Worm (Caenorhabditis elegans) whole organism, late embryonic: Measurements from ENCODE around the gene F58F12.12.

Source experiments
- C38D4.7 ChIP-seq: fragments of 200-800 bp; sonication (Bioruptor generic); optimal IDR thresholded peaks from 2 replicates; lab custom pipeline; 2018; ENCODE audit warnings: mild to moderate bottlenecking, missing genetic modification characterization, moderate library complexity, missing compliant biosample characterization
- F13H6.1 ChIP-seq: sonication (generic microtip); optimal IDR thresholded peaks from 2 replicates; lab custom pipeline; 2016; ENCODE audit warnings: missing genetic modification characterization, missing compliant biosample characterization
- K02D7.2 ChIP-seq: sonication (generic microtip); optimal IDR thresholded peaks from 2 replicates; lab custom pipeline; 2017; ENCODE audit warnings: mild to moderate bottlenecking, missing genetic modification characterization, missing compliant biosample characterization
- K09A11.1 ChIP-seq: sonication (generic microtip); optimal IDR thresholded peaks from 2 replicates; lab custom pipeline; 2017; ENCODE audit warnings: antibody characterized with exemption, mild to moderate bottlenecking, missing genetic modification characterization, missing compliant biosample characterization; ENCODE audit not compliant: insufficient read depth
- ceh-14 ChIP-seq: sonication (generic microtip); optimal IDR thresholded peaks from 2 replicates; lab custom pipeline; 2016; ENCODE audit warnings: missing genotype, missing genetic modification characterization, missing compliant biosample characterization
- ceh-19 ChIP-seq: fragments of 200-800 bp; sonication (Bioruptor generic); optimal IDR thresholded peaks from 2 replicates; lab custom pipeline; 2018; ENCODE audit warnings: mild to moderate bottlenecking, missing genetic modification characterization, missing compliant biosample characterization
- ceh-22 ChIP-seq: sonication (generic microtip); optimal IDR thresholded peaks from 2 replicates; lab custom pipeline; 2017; ENCODE audit warnings: missing biosample characterization, missing genetic modification characterization
- ceh-30 ChIP-seq: fragments of 150-350 bp; optimal IDR thresholded peaks from 2 replicates; lab custom pipeline; 2014; ENCODE audit warnings: missing biosample characterization, missing genetic modification characterization
- ceh-31 ChIP-seq: sonication (generic microtip); optimal IDR thresholded peaks from 2 replicates; lab custom pipeline; 2016; ENCODE audit warnings: missing genetic modification characterization, missing compliant biosample characterization
- ceh-34 ChIP-seq: sonication (generic microtip); optimal IDR thresholded peaks from 2 replicates; lab custom pipeline; 2016; ENCODE audit warnings: mild to moderate bottlenecking, missing genetic modification characterization, missing compliant biosample characterization
- ceh-45 ChIP-seq: fragments of 200-800 bp; sonication (Bioruptor generic); IDR thresholded peaks from 2 replicates; pipeline ENCODE4 v1.3.6; 2022; ENCODE audit warnings: missing genetic modification reagents, missing genetic modification characterization, missing compliant biosample characterization
- ceh-48 ChIP-seq: sonication (generic microtip); optimal IDR thresholded peaks from 2 replicates; lab custom pipeline; 2016; ENCODE audit warnings: missing genetic modification characterization, inconsistent platforms, missing compliant biosample characterization
- dve-1 ChIP-seq: sonication (generic microtip); optimal IDR thresholded peaks from 2 replicates; lab custom pipeline; 2017; ENCODE audit warnings: antibody characterized with exemption, mild to moderate bottlenecking, missing genetic modification characterization, missing compliant biosample characterization
- elt-2 ChIP-seq: sonication (generic microtip); optimal IDR thresholded peaks from 2 replicates; lab custom pipeline; 2016; ENCODE audit warnings: missing genetic modification reagents, missing genetic modification characterization, missing compliant biosample characterization
- elt-4 ChIP-seq: sonication (generic microtip); optimal IDR thresholded peaks from 2 replicates; lab custom pipeline; 2016; ENCODE audit warnings: missing genetic modification characterization, missing compliant biosample characterization
- eyg-1 ChIP-seq: sonication (generic microtip); optimal IDR thresholded peaks from 2 replicates; lab custom pipeline; 2016; ENCODE audit warnings: missing genotype, missing genetic modification characterization, missing compliant biosample characterization
- fkh-10 ChIP-seq: fragments of 150-350 bp; optimal IDR thresholded peaks from 2 replicates; lab custom pipeline; 2014; ENCODE audit warnings: missing biosample characterization, missing genetic modification reagents, missing genetic modification characterization
- fkh-6 ChIP-seq: sonication (generic microtip); optimal IDR thresholded peaks from 2 replicates; lab custom pipeline; 2016; ENCODE audit warnings: missing genetic modification characterization, missing compliant biosample characterization
- gmeb-2 ChIP-seq: sonication (generic microtip); optimal IDR thresholded peaks from 2 replicates; lab custom pipeline; 2016; ENCODE audit warnings: missing genetic modification characterization, inconsistent platforms, missing compliant biosample characterization
- hlh-13 ChIP-seq: fragments of 200-800 bp; sonication (Bioruptor generic); optimal IDR thresholded peaks from 2 replicates; lab custom pipeline; 2018; ENCODE audit warnings: mild to moderate bottlenecking, missing genetic modification characterization, missing compliant biosample characterization
- hlh-15 ChIP-seq: sonication (generic microtip); optimal IDR thresholded peaks from 2 replicates; lab custom pipeline; 2016; ENCODE audit warnings: missing genetic modification characterization, missing compliant biosample characterization
- hlh-30 ChIP-seq: sonication (generic microtip); optimal IDR thresholded peaks from 2 replicates; lab custom pipeline; 2017; ENCODE audit warnings: antibody characterized with exemption, missing genetic modification characterization, missing compliant biosample characterization; ENCODE audit not compliant: insufficient read depth
- lim-6 ChIP-seq: sonication (generic microtip); optimal IDR thresholded peaks from 2 replicates; lab custom pipeline; 2016; ENCODE audit warnings: missing genetic modification characterization, missing compliant biosample characterization
- nfya-1 ChIP-seq: sonication (generic microtip); optimal IDR thresholded peaks from 2 replicates; lab custom pipeline; 2017; ENCODE audit warnings: missing genetic modification characterization, mild to moderate bottlenecking, missing compliant biosample characterization, antibody characterized with exemption, moderate library complexity
- nhr-11 ChIP-seq: fragments of 150-350 bp; optimal IDR thresholded peaks from 2 replicates; lab custom pipeline; 2014; ENCODE audit warnings: missing biosample characterization, missing genetic modification characterization
- odd-2 ChIP-seq: sonication (generic microtip); optimal IDR thresholded peaks from 2 replicates; lab custom pipeline; 2017; ENCODE audit warnings: antibody characterized with exemption, mild to moderate bottlenecking, missing genetic modification characterization, missing compliant biosample characterization
- pag-3 ChIP-seq: sonication (generic microtip); optimal IDR thresholded peaks from 2 replicates; lab custom pipeline; 2016; ENCODE audit warnings: missing compliant biosample characterization, missing genetic modification characterization, borderline replicate concordance
- pha-2 ChIP-seq: sonication (generic microtip); optimal IDR thresholded peaks from 2 replicates; lab custom pipeline; 2017; ENCODE audit warnings: mild to moderate bottlenecking, missing genetic modification characterization, missing compliant biosample characterization
- pha-4 ChIP-seq: fragments of 150-350 bp; optimal IDR thresholded peaks from 2 replicates; lab custom pipeline; 2018; ENCODE audit warnings: missing biosample characterization, missing genetic modification reagents, missing genetic modification characterization
- pqm-1 ChIP-seq: sonication (generic microtip); optimal IDR thresholded peaks from 2 replicates; lab custom pipeline; 2016; ENCODE audit warnings: missing genetic modification characterization, missing compliant biosample characterization
- pros-1 ChIP-seq: fragments of 150-350 bp; optimal IDR thresholded peaks from 2 replicates; lab custom pipeline; 2014; ENCODE audit warnings: missing biosample characterization, missing genetic modification reagents, missing genetic modification characterization
- ref-2 ChIP-seq: sonication (generic microtip); optimal IDR thresholded peaks from 2 replicates; lab custom pipeline; 2016; ENCODE audit warnings: missing genetic modification characterization, missing compliant biosample characterization
- sox-4 ChIP-seq: sonication (generic microtip); optimal IDR thresholded peaks from 2 replicates; lab custom pipeline; 2017; ENCODE audit warnings: mild to moderate bottlenecking, missing genetic modification characterization, inconsistent platforms, missing compliant biosample characterization
- syd-9 ChIP-seq: sonication (generic microtip); optimal IDR thresholded peaks from 2 replicates; lab custom pipeline; 2016; ENCODE audit warnings: mild to moderate bottlenecking, missing genetic modification characterization, moderate library complexity, missing compliant biosample characterization
- ttx-3 ChIP-seq: sonication (generic microtip); optimal IDR thresholded peaks from 2 replicates; lab custom pipeline; 2016; ENCODE audit warnings: missing genetic modification reagents, missing genetic modification characterization, missing compliant biosample characterization
- unc-3 ChIP-seq, 2 experiments: fragments of 200-800 bp in 1 of 2; sonication (Bioruptor generic) in 1 of 2; sonication (generic microtip) in 1 of 2; conservative IDR thresholded peaks in 1 of 2; optimal IDR thresholded peaks in 1 of 2; 2 replicates each; pipeline versions ENCODE4 v1.3.6 to Lab custom; 2016 to 2022; ENCODE audit warnings: missing compliant biosample characterization in 2 of 2, missing genetic modification characterization in 2 of 2, missing genetic modification reagents in 1 of 2
- unc-42 ChIP-seq: sonication (generic microtip); optimal IDR thresholded peaks from 2 replicates; lab custom pipeline; 2016; ENCODE audit warnings: missing genotype, missing genetic modification characterization, missing compliant biosample characterization
- unc-55 ChIP-seq: sonication (generic microtip); optimal IDR thresholded peaks from 2 replicates; lab custom pipeline; 2017; ENCODE audit warnings: missing biosample characterization, missing genetic modification reagents, missing genetic modification characterization
- unc-86 ChIP-seq: sonication (generic microtip); optimal IDR thresholded peaks from 2 replicates; lab custom pipeline; 2016; ENCODE audit warnings: missing genetic modification characterization, missing compliant biosample characterization
- ztf-16 ChIP-seq: sonication (generic microtip); optimal IDR thresholded peaks from 2 replicates; lab custom pipeline; 2017; ENCODE audit warnings: missing genetic modification characterization, missing compliant biosample characterization

Gene F58F12.12

DNA sequence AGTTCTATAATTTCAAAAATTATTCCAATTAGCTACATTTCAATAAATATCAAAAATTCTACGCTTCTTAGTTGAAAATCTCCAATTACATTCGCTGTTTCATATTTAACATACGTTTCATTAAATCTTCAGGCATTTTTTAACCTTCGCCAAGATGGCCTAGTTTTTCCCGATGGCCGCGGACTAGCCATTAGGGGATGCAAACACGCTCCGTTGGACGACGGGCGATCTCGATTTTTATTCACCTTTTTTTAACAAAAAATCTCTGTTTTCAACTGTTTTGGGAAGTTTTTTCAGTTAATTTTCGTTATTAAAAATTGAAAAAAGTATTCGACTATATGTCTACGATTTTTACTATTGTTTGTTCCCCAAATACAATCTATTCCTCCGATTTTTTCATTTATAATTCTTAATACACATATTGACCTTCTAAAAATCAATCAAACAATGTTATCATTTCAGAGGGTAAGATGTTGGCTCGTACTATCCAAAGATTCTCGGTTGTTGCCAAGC, 2.3 kb downstream of the F58F12.12 start, which contains the start of gene F58F12.1 (continued):
- TF ChIP-seq unc-86 (tag; lab: Kevin White, UChicago), result peak; percentile 14
- TF ChIP-seq sox-4 (tag; lab: Kevin White, UChicago), result no peak
- no peak for TF ChIP-seq ceh-30 (tag; lab: Kevin White, UChicago)
- TF ChIP-seq eyg-1 (tag; lab: Kevin White, UChicago), result no peak
- no peak for TF ChIP-seq ceh-45 (GFP tag; lab: Robert Waterston, UW)
- TF ChIP-seq K02D7.2 (tag; lab: Kevin White, UChicago), result no peak
- peak; percentile 35 for TF ChIP-seq fkh-6
- no peak for TF ChIP-seq nhr-11 (tag; lab: Kevin White, UChicago)
- no peak for TF ChIP-seq unc-42 (tag; lab: Kevin White, UChicago)
- peak; percentile 14 for TF ChIP-seq pqm-1 (tag; lab: Kevin White, UChicago)
- peak; percentile 12 for TF ChIP-seq gmeb-2 (tag; lab: Kevin White, UChicago)
- TF ChIP-seq pha-4, result no peak
- no peak for TF ChIP-seq ceh-22 (tag; lab: Kevin White, UChicago)
- TF ChIP-seq K09A11.1 (tag; lab: Kevin White, UChicago), result no peak
- TF ChIP-seq ceh-48 (tag; lab: Kevin White, UChicago), result no peak
- TF ChIP-seq hlh-30 (tag; lab: Kevin White, UChicago), result no peak
- peak; percentile 61 for TF ChIP-seq ceh-14 (tag; lab: Kevin White, UChicago)
- TF ChIP-seq lim-6 (tag; lab: Kevin White, UChicago), result no peak
- no peak for TF ChIP-seq hlh-13 (GFP tag; lab: Kevin White, UChicago)
- no peak for TF ChIP-seq pha-2 (tag; lab: Kevin White, UChicago)
- no peak for TF ChIP-seq fkh-10 (GFP tag; lab: Kevin White, UChicago)
- TF ChIP-seq ceh-19, result no peak
- TF ChIP-seq ztf-16 (tag; lab: Kevin White, UChicago), result no peak
- no peak for TF ChIP-seq syd-9 (tag; lab: Kevin White, UChicago)
- TF ChIP-seq elt-4 (tag; lab: Kevin White, UChicago), result no peak
- TF ChIP-seq unc-55 (GFP tag; lab: Kevin White, UChicago), result no peak

DNA sequence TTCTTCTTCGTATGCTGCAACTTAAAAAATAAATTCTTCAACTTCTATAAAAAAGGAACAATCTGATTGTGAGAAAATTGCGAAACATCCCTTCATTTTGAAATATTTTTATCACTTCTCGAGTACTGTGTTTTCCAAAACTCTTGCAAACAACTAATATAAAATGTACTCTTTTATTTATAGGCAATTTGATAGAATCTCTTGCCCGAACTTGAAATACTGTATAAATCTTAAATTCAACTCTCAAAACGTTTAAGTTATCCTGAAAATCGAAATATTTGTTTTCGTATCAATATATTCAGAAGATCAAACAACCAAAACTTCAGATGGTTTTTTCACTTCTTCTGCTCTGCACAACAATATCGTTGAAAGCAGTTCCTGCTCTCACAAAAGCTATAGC, 5.5 kb downstream of the F58F12.12 start, which contains the start of gene F58F12.4:
TSS of gene F58F12.4 (plus strand) at position 301 of the 400 bp plus-strand sequence.
- TF ChIP-seq pag-3 (tag; lab: Kevin White, UChicago) (no peak), nfya-1 (tag; lab: Kevin White, UChicago) (no peak), F13H6.1 (tag; lab: Kevin White, UChicago) (no peak)

ce11 chrII:6387937-6388336, 7.0 kb downstream of the F58F12.12 start, which contains the start of gene F58F12.2:
TSS of gene F58F12.2 (minus strand) at chrII:6388037.
- TF ChIP-seq elt-2, result no peak
- TF ChIP-seq hlh-15 (tag; lab: Kevin White, UChicago), result no peak
- TF ChIP-seq odd-2 (tag; lab: Kevin White, UChicago), result no peak
- TF ChIP-seq pha-2 (tag; lab: Kevin White, UChicago), result no peak

ce11 chrII:6391195-6391594, 10.2 kb downstream of the F58F12.12 start, which contains the start of gene F58F12.3:
TSS of gene F58F12.3 (minus strand) at chrII:6391295.
- no peak for TF ChIP-seq ceh-48 (tag; lab: Kevin White, UChicago)
- TF ChIP-seq eyg-1 (tag; lab: Kevin White, UChicago), result no peak
- TF ChIP-seq nfya-1 (tag; lab: Kevin White, UChicago), result no peak
- TF ChIP-seq ceh-31 (tag; lab: Kevin White, UChicago), result no peak
- TF ChIP-seq hlh-13 (GFP tag; lab: Kevin White, UChicago), result no peak
- TF ChIP-seq K09A11.1 (tag; lab: Kevin White, UChicago), result no peak
- TF ChIP-seq elt-2, result no peak
- no peak for TF ChIP-seq ceh-34 (tag; lab: Kevin White, UChicago)
- TF ChIP-seq sox-4 (tag; lab: Kevin White, UChicago), result no peak
- no peak for TF ChIP-seq unc-55 (GFP tag; lab: Kevin White, UChicago)
- no peak for TF ChIP-seq ref-2
- TF ChIP-seq ttx-3 (tag; lab: Kevin White, UChicago), result no peak
- no peak for TF ChIP-seq unc-3 (GFP tag; conservative IDR thresholded peaks at IDR 0.05; lab: Robert Waterston, UW)
- no peak for TF ChIP-seq unc-3 (tag; optimal IDR thresholded peaks at IDR 0.05; lab: Kevin White, UChicago)
- TF ChIP-seq C38D4.7 (GFP tag; lab: Kevin White, UChicago), result no peak
- TF ChIP-seq pros-1 (tag; lab: Kevin White, UChicago), result no peak
- no peak for TF ChIP-seq dve-1 (tag; lab: Kevin White, UChicago)
- TF ChIP-seq elt-4 (tag; lab: Kevin White, UChicago), result no peak
